Fruit fly (Drosophila melanogaster): Measurements from ENCODE around the gene CG9328.

The CG9328 gene

dm6 chr2L:20801801-20802200 lies 4.3 kb downstream of the CG9328 start:
- TF ChIP-seq Ets98B (GFP tag; IDR thresholded peaks at IDR 0.05) (no peak), CG8301 (tag; optimal IDR thresholded peaks at IDR 0.05) (no peak), CG13204 (GFP tag; optimal IDR thresholded peaks at IDR 0.05) (no peak), EcR (GFP tag; optimal IDR thresholded peaks at IDR 0.05) (no peak), CG4496 (GFP tag; IDR thresholded peaks at IDR 0.05) (no peak), CG12605 (GFP tag; IDR thresholded peaks at IDR 0.05) (no peak), CG8159 (tag; optimal IDR thresholded peaks at IDR 0.05) (no peak), Pif1B (GFP tag; optimal IDR thresholded peaks at IDR 0.05) (no peak), D1 (tag; optimal IDR thresholded peaks at IDR 0.05) (no peak), CG10348 (GFP tag; IDR thresholded peaks at IDR 0.05) (no peak), fd96Ca (GFP tag; IDR thresholded peaks at IDR 0.05) (no peak), CG9948 (tag; optimal IDR thresholded peaks at IDR 0.05) (no peak), CG14655 (GFP tag; optimal IDR thresholded peaks at IDR 0.05) (no peak), Pif1A (GFP tag; optimal IDR thresholded peaks at IDR 0.05) (no peak), CG32121 (GFP tag; IDR thresholded peaks at IDR 0.05) (no peak), CG17806 (tag; optimal IDR thresholded peaks at IDR 0.05) (no peak), Snoo (tag; optimal IDR thresholded peaks at IDR 0.05) (no peak), CG15710 (tag; optimal IDR thresholded peaks at IDR 0.05) (no peak)

- no peak for TF ChIP-seq D1 (tag; optimal IDR thresholded peaks at IDR 0.05)
- TF ChIP-seq CG34367 (tag; optimal IDR thresholded peaks at IDR 0.05), result no peak
- peak; percentile 74 for TF ChIP-seq Pif1B (GFP tag; optimal IDR thresholded peaks at IDR 0.05)
- peak; percentile 77 for TF ChIP-seq CG12605 (GFP tag; IDR thresholded peaks at IDR 0.05)
- TF ChIP-seq CG10348 (GFP tag; IDR thresholded peaks at IDR 0.05), result peak; percentile 46; the same call in 1 of the 2 replicates
- TF ChIP-seq CG13204 (GFP tag; optimal IDR thresholded peaks at IDR 0.05), result no peak
- TF ChIP-seq CG14655 (GFP tag; optimal IDR thresholded peaks at IDR 0.05), result peak; percentile 70
- TF ChIP-seq CG8301 (tag; optimal IDR thresholded peaks at IDR 0.05), result peak; percentile 74
- TF ChIP-seq rn (GFP tag; IDR thresholded peaks at IDR 0.05), result peak; percentile 81
- TF ChIP-seq fd96Ca (GFP tag; IDR thresholded peaks at IDR 0.05), result peak; percentile 94
- TF ChIP-seq gl (tag; optimal IDR thresholded peaks at IDR 0.05), result no peak
- peak; percentile 92 for TF ChIP-seq Ets98B (GFP tag; IDR thresholded peaks at IDR 0.05)
- peak; percentile 85 for TF ChIP-seq CG32121 (GFP tag; IDR thresholded peaks at IDR 0.05)
- TF ChIP-seq Snoo (tag; optimal IDR thresholded peaks at IDR 0.05), result peak; percentile 4
- TF ChIP-seq CG15710 (tag; optimal IDR thresholded peaks at IDR 0.05), result peak; percentile 52
- peak; percentile 72 for TF ChIP-seq Pif1A (GFP tag; optimal IDR thresholded peaks at IDR 0.05)
- peak; percentile 52 for TF ChIP-seq CG17806 (tag; optimal IDR thresholded peaks at IDR 0.05)
- peak; percentile 88 for TF ChIP-seq CG4496 (GFP tag; IDR thresholded peaks at IDR 0.05)
- TF ChIP-seq CG9948 (tag; optimal IDR thresholded peaks at IDR 0.05), result peak; percentile 34
- TF ChIP-seq CG8159 (tag; optimal IDR thresholded peaks at IDR 0.05), result peak; percentile 63
- no peak for TF ChIP-seq EcR (GFP tag; optimal IDR thresholded peaks at IDR 0.05)
Observed at dm6 chr2L:20802204-20802603, 4.7 kb downstream of the CG9328 start.

dm6 chr2L:20802839-20803238 lies 5.3 kb downstream of the CG9328 start:
- TF ChIP-seq Ets98B (GFP tag; IDR thresholded peaks at IDR 0.05) (no peak), rn (GFP tag; IDR thresholded peaks at IDR 0.05) (0 out of 2 replicates have a peak, but pooled peaks have one; percentile 17), CG34367 (tag; optimal IDR thresholded peaks at IDR 0.05) (no peak), CG12605 (GFP tag; IDR thresholded peaks at IDR 0.05) (no peak), CG13204 (GFP tag; optimal IDR thresholded peaks at IDR 0.05) (no peak), EcR (GFP tag; optimal IDR thresholded peaks at IDR 0.05) (no peak), CG9948 (tag; optimal IDR thresholded peaks at IDR 0.05) (peak; percentile 6), CG4496 (GFP tag; IDR thresholded peaks at IDR 0.05) (peak; percentile 59; the same call in 1 of the 3 replicates), Pif1B (GFP tag; optimal IDR thresholded peaks at IDR 0.05) (no peak), CG15710 (tag; optimal IDR thresholded peaks at IDR 0.05) (no peak), fd96Ca (GFP tag; IDR thresholded peaks at IDR 0.05) (peak; percentile 48; the same call in 1 of the 3 replicates), CG14655 (GFP tag; optimal IDR thresholded peaks at IDR 0.05) (peak; percentile 6), CG32121 (GFP tag; IDR thresholded peaks at IDR 0.05) (no peak)

dm6 chr2L:20803733-20804164 lies 6.2 kb downstream of the CG9328 start:
- TF ChIP-seq CG12605 (GFP tag; IDR thresholded peaks at IDR 0.05), result peak; percentile 29; the same call in 1 of the 2 replicates
- TF ChIP-seq CG4496 (GFP tag; IDR thresholded peaks at IDR 0.05), result 0 out of 3 replicates have a peak, but pooled peaks have one; percentile 48
- no peak for TF ChIP-seq gl (tag; optimal IDR thresholded peaks at IDR 0.05)

- 0 out of 2 replicates have a peak, but pooled peaks have one; percentile 26 for TF ChIP-seq CG12605 (GFP tag; IDR thresholded peaks at IDR 0.05)
- TF ChIP-seq fd96Ca (GFP tag; IDR thresholded peaks at IDR 0.05), result peak; percentile 71
- TF ChIP-seq gl (tag; optimal IDR thresholded peaks at IDR 0.05), result no peak
- no peak for TF ChIP-seq EcR (GFP tag; optimal IDR thresholded peaks at IDR 0.05)
- peak; percentile 61 for TF ChIP-seq CG17806 (tag; optimal IDR thresholded peaks at IDR 0.05)
- peak; percentile 50 for TF ChIP-seq CG9948 (tag; optimal IDR thresholded peaks at IDR 0.05)
- peak; percentile 82 for TF ChIP-seq Ets98B (GFP tag; IDR thresholded peaks at IDR 0.05)
- TF ChIP-seq CG13204 (GFP tag; optimal IDR thresholded peaks at IDR 0.05), result no peak
- no peak for TF ChIP-seq CG10348 (GFP tag; IDR thresholded peaks at IDR 0.05)
- peak; percentile 63 for TF ChIP-seq CG15710 (tag; optimal IDR thresholded peaks at IDR 0.05)
- TF ChIP-seq Pif1B (GFP tag; optimal IDR thresholded peaks at IDR 0.05), result peak; percentile 72
- TF ChIP-seq CG8159 (tag; optimal IDR thresholded peaks at IDR 0.05), result peak; percentile 70
- peak; percentile 46 for TF ChIP-seq CG8301 (tag; optimal IDR thresholded peaks at IDR 0.05)
- peak; percentile 77 for TF ChIP-seq CG4496 (GFP tag; IDR thresholded peaks at IDR 0.05)
- TF ChIP-seq Snoo (tag; optimal IDR thresholded peaks at IDR 0.05), result peak; percentile 68
- TF ChIP-seq D1 (tag; optimal IDR thresholded peaks at IDR 0.05), result peak; percentile 32
- TF ChIP-seq rn (GFP tag; IDR thresholded peaks at IDR 0.05), result no peak
- peak; percentile 60 for TF ChIP-seq Pif1A (GFP tag; optimal IDR thresholded peaks at IDR 0.05)
- peak; percentile 82 for TF ChIP-seq CG32121 (GFP tag; IDR thresholded peaks at IDR 0.05)
- peak; percentile 61 for TF ChIP-seq CG14655 (GFP tag; optimal IDR thresholded peaks at IDR 0.05)
- peak; percentile 54 for TF ChIP-seq CG34367 (tag; optimal IDR thresholded peaks at IDR 0.05)
Observed at dm6 chr2L:20805624-20806339, 8.3 kb downstream of the CG9328 start.

Data from whole organism, pupa.